Fruit fly (Drosophila melanogaster): Measurements from ENCODE around the gene Vti1a.
A peak's percentile ranks its signal among the peaks of the same experiment; 100 is the strongest.

DNA sequence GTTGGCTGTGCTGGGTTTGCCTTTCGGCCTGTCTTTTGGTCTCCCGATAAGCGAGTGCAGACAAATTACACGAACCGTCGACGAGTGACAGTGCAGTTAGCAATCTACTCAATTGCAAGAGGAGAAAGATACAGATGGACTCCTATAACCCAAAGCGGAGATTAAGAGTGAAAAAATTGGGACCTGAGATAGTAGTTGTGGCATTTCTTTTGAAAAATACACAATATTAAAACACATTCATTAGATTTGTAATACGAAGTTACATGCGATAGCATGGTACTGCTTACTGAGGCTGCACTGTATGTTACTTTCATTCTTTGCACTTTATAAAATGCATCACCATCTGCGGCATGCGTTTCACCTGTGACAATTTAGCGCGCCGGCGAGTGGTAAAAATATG lies 34.5 kb upstream of the Vti1a start:
- no peak for TF ChIP-seq Vsx2 (GFP tag; optimal IDR thresholded peaks at IDR 0.05; ENCODE audit: partially characterized antibody)
- peak; percentile 39 for TF ChIP-seq fru (GFP tag; optimal IDR thresholded peaks at IDR 0.05)
- no peak for TF ChIP-seq Dfd (GFP tag; optimal IDR thresholded peaks at IDR 0.05)
- TF ChIP-seq Dif (GFP tag; optimal IDR thresholded peaks at IDR 0.05; ENCODE audit: partially characterized antibody): no peak
- no peak for TF ChIP-seq usp (GFP tag; optimal IDR thresholded peaks at IDR 0.05)
- no peak for TF ChIP-seq Hr83 (GFP tag; optimal IDR thresholded peaks at IDR 0.05; ENCODE audit: poor library complexity, severe bottlenecking)
- peak; percentile 37 for TF ChIP-seq h (GFP tag; optimal IDR thresholded peaks at IDR 0.05)
